Worm (Caenorhabditis elegans) whole organism, young adult: ENCODE measurements around the gene mrps-35.
"Not testable (repeated sequence)": the region's sequence is repeated elsewhere in the genome, so short reads cannot be mapped to it uniquely, and the experiment has no call there.

Source experiments
- D2030.7 ChIP-seq: fragments of 200-800 bp; sonication (Bioruptor generic); IDR thresholded peaks from 2 replicates; pipeline ENCODE4 v1.3.6; 2022; ENCODE audit warnings: missing genetic modification reagents, missing genetic modification characterization, missing compliant biosample characterization
- attf-5 ChIP-seq: fragments of 200-800 bp; sonication (Bioruptor generic); optimal IDR thresholded peaks from 2 replicates; lab custom pipeline; 2018; ENCODE audit warnings: mild to moderate bottlenecking, missing genetic modification characterization, missing compliant biosample characterization
- bed-1 ChIP-seq: fragments of 200-800 bp; sonication (Bioruptor generic); IDR thresholded peaks from 2 replicates; pipeline ENCODE4 v1.3.6; 2022; ENCODE audit warnings: missing genetic modification reagents, missing genetic modification characterization, missing compliant biosample characterization
- bed-2 ChIP-seq: fragments of 200-800 bp; sonication (Bioruptor generic); IDR thresholded peaks from 2 replicates; pipeline ENCODE4 v1.3.6; 2022; ENCODE audit warnings: missing genetic modification reagents, missing genetic modification characterization, missing compliant biosample characterization
- ceh-40 ChIP-seq: fragments of 200-800 bp; sonication (Bioruptor generic); IDR thresholded peaks from 2 replicates; pipeline ENCODE4 v1.3.6; 2022; ENCODE audit warnings: missing genetic modification characterization, missing compliant biosample characterization
- ceh-58 ChIP-seq: fragments of 200-800 bp; sonication (Bioruptor generic); IDR thresholded peaks from 2 replicates; pipeline ENCODE4 v1.3.6; 2022; ENCODE audit warnings: missing genetic modification characterization, missing compliant biosample characterization
- chd-7 ChIP-seq: sonication (generic microtip); optimal IDR thresholded peaks from 2 replicates; lab custom pipeline; 2016; ENCODE audit warnings: mild to moderate bottlenecking, missing genetic modification characterization, moderate library complexity, missing compliant biosample characterization
- egrh-3 ChIP-seq: fragments of 200-800 bp; sonication (Bioruptor generic); IDR thresholded peaks from 2 replicates; pipeline ENCODE4 v1.3.6; 2022; ENCODE audit warnings: missing genetic modification reagents, missing genetic modification characterization, missing compliant biosample characterization
- lag-1 ChIP-seq: fragments of 200-800 bp; sonication (Bioruptor generic); IDR thresholded peaks from 2 replicates; pipeline ENCODE4 v1.3.6; 2022; ENCODE audit warnings: missing genetic modification reagents, missing genetic modification characterization, missing compliant biosample characterization
- pha-4 ChIP-seq: fragments of 150-350 bp; sonication (generic microtip); optimal IDR thresholded peaks from 2 replicates; lab custom pipeline; 2014; ENCODE audit warnings: missing biosample characterization, missing genetic modification reagents, missing genetic modification characterization
- rec-8 ChIP-seq, 2 experiments: sonication (generic microtip); optimal IDR thresholded peaks; 2 replicates each; lab custom pipeline; 2016; ENCODE audit warnings: mild to moderate bottlenecking in 2 of 2, missing genetic modification characterization in 2 of 2, missing genetic modification reagents in 2 of 2, missing genotype in 2 of 2, missing biosample characterization in 1 of 2, missing compliant biosample characterization in 1 of 2, moderate library complexity in 1 of 2
- unc-130 ChIP-seq: sonication (generic microtip); optimal IDR thresholded peaks from 2 replicates; lab custom pipeline; 2016; ENCODE audit warnings: missing genetic modification reagents, missing genetic modification characterization, missing compliant biosample characterization

DNA sequence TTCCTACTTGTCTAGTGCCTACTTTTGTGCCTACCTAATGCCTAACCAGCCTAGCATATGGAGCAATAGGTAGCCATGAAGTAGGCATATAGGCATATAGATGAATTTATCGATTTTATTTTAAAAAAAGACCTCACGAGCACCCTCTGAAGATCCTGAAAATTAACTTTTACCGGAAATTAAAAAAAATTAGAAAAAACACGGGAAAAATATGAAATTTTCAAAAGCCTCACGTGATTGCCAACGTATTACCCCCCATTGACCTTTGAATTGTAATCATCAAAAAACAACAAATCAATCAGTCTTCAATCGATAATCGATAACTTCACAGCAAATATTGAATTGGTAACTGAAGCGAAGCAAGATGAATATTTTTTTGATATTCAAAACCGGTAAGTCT, 33.2 kb downstream of the mrps-35 start, which contains the start of gene Y39B6A.30:
- not testable (repeated sequence) for TF ChIP-seq rec-8 (tag; optimal IDR thresholded peaks at IDR 0.05; lab: Kevin White, UChicago); pha-4 (tag; lab: Kevin White, UChicago); lag-1; D2030.7 (GFP tag; lab: Robert Waterston, UW); ceh-40 (GFP tag; lab: Robert Waterston, UW); bed-2 (GFP tag; lab: Robert Waterston, UW); ceh-58; attf-5; egrh-3 (GFP tag; lab: Robert Waterston, UW); bed-1 (GFP tag; lab: Robert Waterston, UW); unc-130 (GFP tag; lab: Kevin White, UChicago); chd-7 (tag; lab: Kevin White, UChicago)
